Worm (Caenorhabditis elegans): ENCODE data around the gene bus-2.

The bus-2 gene

DNA sequence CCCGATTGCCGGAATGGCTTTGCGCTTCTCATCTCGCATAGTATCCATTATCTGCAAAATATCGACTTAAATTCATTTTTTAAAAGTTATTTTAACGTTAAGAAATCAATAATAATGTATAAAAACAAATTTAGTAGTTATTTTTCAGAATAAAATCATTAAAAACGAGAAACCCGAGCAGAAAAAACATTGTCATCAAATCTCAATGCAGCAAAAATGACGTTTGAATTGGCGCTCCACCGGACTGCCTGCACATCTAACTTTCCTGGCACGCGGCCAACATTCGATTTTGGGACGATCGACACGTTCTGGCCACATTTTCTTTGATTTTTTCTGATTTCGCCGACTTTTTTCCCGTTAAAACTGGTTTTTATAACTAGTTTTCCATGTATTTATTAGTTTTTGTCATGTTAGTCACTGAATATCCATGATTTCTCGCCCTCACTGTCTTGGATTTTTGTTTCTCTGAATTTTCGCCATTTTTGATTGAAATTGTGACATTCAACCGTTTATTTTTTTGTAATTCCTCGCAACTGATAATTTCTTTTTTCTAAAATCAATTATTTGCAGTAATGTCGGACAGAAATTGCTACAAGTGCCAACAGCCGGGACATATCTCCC lies 10.1 kb downstream of the bus-2 start, which contains the start of the genes pbs-1 and K08D12.3 (continued):
- TF ChIP-seq attf-3 (GFP tag; conservative IDR thresholded peaks at IDR 0.05) (0 out of 2 replicates have a peak, but pooled peaks have one; percentile 42), nfyb-1 (GFP tag; IDR thresholded peaks at IDR 0.05) (peak; percentile 61), Y67H2A.10 (GFP tag; conservative IDR thresholded peaks at IDR 0.05) (no peak), attf-5 (GFP tag; optimal IDR thresholded peaks at IDR 0.05) (peak; percentile 16), lin-35 (GFP tag; optimal IDR thresholded peaks at IDR 0.05) (peak in 2 of 3 experiments; percentile 7 to 87), hlh-26 (GFP tag; conservative IDR thresholded peaks at IDR 0.05) (no peak), nhr-120 (GFP tag; IDR thresholded peaks at IDR 0.05) (no peak), ztf-18 (tag; optimal IDR thresholded peaks at IDR 0.05) (no peak), ceh-100 (GFP tag; IDR thresholded peaks at IDR 0.05) (0 out of 2 replicates have a peak, but pooled peaks have one; percentile 29), egrh-3 (GFP tag; IDR thresholded peaks at IDR 0.05) (no peak), ceh-79 (tag; optimal IDR thresholded peaks at IDR 0.05) (no peak), mcd-1 (GFP tag; IDR thresholded peaks at IDR 0.05) (peak; percentile 87), tbp1 (GFP tag; optimal IDR thresholded peaks at IDR 0.05) (peak; percentile 43), dox-1 (GFP tag; IDR thresholded peaks at IDR 0.05) (0 out of 2 replicates have a peak, but pooled peaks have one; percentile 29), tbx-9 (tag; optimal IDR thresholded peaks at IDR 0.05; ENCODE audit: borderline replicate concordance) (no peak), nhr-80 (tag; optimal IDR thresholded peaks at IDR 0.05) (peak; percentile 19), zfh-2 (GFP tag; conservative IDR thresholded peaks at IDR 0.05) (no peak), lin-40 (tag; optimal IDR thresholded peaks at IDR 0.05) (peak; percentile 78), snpc-4 (GFP tag; optimal IDR thresholded peaks at IDR 0.05) (no peak), snpc-4 (tag; optimal IDR thresholded peaks at IDR 0.05) (peak; percentile 20 to 69 (median 38)), dpl-1 (GFP tag; optimal IDR thresholded peaks at IDR 0.05) (peak; percentile 71), sdz-38 (tag; optimal IDR thresholded peaks at IDR 0.05) (no peak), snpc-1.1 (tag; optimal IDR thresholded peaks at IDR 0.05; ENCODE audit: insufficient read depth) (peak; percentile 17), snpc-3.4 (tag; optimal IDR thresholded peaks at IDR 0.05) (peak; percentile 46), madf-8 (GFP tag; conservative IDR thresholded peaks at IDR 0.05) (0 out of 2 replicates have a peak, but pooled peaks have one; percentile 28), efl-1 (GFP tag; optimal IDR thresholded peaks at IDR 0.05) (peak; percentile 62), cebp-1 (GFP tag; IDR thresholded peaks at IDR 0.05) (no peak), cebp-1 (tag; optimal IDR thresholded peaks at IDR 0.05) (peak; percentile 63), K11D2.4 (GFP tag; IDR thresholded peaks at IDR 0.05) (peak; percentile 51; the same call in 1 of the 2 replicates), snpc-1.3 (tag; optimal IDR thresholded peaks at IDR 0.05; ENCODE audit: insufficient read depth) (peak; percentile 32), unc-62 (GFP tag; optimal IDR thresholded peaks at IDR 0.05) (no peak), madf-3 (GFP tag; IDR thresholded peaks at IDR 0.05) (peak; percentile 31; the same call in 1 of the 2 replicates), lsl-1 (GFP tag; optimal IDR thresholded peaks at IDR 0.05) (peak; percentile 58), F33H1.4 (GFP tag; IDR thresholded peaks at IDR 0.05) (peak; percentile 81), rcor-1 (GFP tag; IDR thresholded peaks at IDR 0.05) (peak; percentile 37; the same call in 1 of the 2 replicates), dpff-1 (tag; optimal IDR thresholded peaks at IDR 0.05) (no peak), nfya-1 (tag; optimal IDR thresholded peaks at IDR 0.05; ENCODE audit: borderline replicate concordance, insufficient read depth) (no peak), hsf-1 (GFP tag; IDR thresholded peaks at IDR 0.05) (no peak), F23B12.7 (tag; optimal IDR thresholded peaks at IDR 0.05; ENCODE audit: insufficient read depth) (peak; percentile 40), hmg-20 (GFP tag; IDR thresholded peaks at IDR 0.05) (no peak), F57C9.4 (tag; optimal IDR thresholded peaks at IDR 0.05) (no peak)

All from whole organism, young adult.